Fruit fly (Drosophila melanogaster) whole organism, wandering third instar larva: ENCODE results near the gene CG10366.

Experiments used
- CG32264 ChIP-seq: fragments of 200-800 bp; sonication (Bioruptor generic); optimal IDR thresholded peaks from 2 replicates; lab custom pipeline; 2016; ENCODE audit warnings: missing biosample characterization, missing genetic modification characterization
- CG9705 ChIP-seq: fragments of 200-800 bp; sonication (Bioruptor generic); optimal IDR thresholded peaks from 2 replicates; lab custom pipeline; 2018; ENCODE audit warnings: missing biosample characterization, mild to moderate bottlenecking, missing genetic modification characterization
- Dfd ChIP-seq: fragments of >200 bp; optimal IDR thresholded peaks from 2 replicates; lab custom pipeline; 2017; ENCODE audit warnings: missing biosample characterization, missing genetic modification characterization
- Dif ChIP-seq: fragments of 200-275, 200-300 bp; sonication (Bioruptor generic); optimal IDR thresholded peaks from 2 replicates; lab custom pipeline; 2018; ENCODE audit warnings: missing biosample characterization, missing genetic modification characterization; ENCODE audit not compliant: partially characterized antibody
- dmrt93B ChIP-seq: fragments of 200-800 bp; sonication (Bioruptor generic); optimal IDR thresholded peaks from 2 replicates; lab custom pipeline; 2018; ENCODE audit warnings: missing biosample characterization, mild to moderate bottlenecking, missing genetic modification characterization
- fru ChIP-seq: fragments of 200-800 bp; sonication (Bioruptor generic); optimal IDR thresholded peaks from 3 replicates; lab custom pipeline; 2016; ENCODE audit warnings: missing biosample characterization, mild to moderate bottlenecking, missing genetic modification characterization
- h ChIP-seq: fragments of 200-800 bp; sonication (Bioruptor generic); optimal IDR thresholded peaks from 3 replicates; lab custom pipeline; 2016; ENCODE audit warnings: missing biosample characterization, mild to moderate bottlenecking, missing genetic modification characterization
- psq ChIP-seq: fragments of 200-800 bp; sonication (Bioruptor generic); optimal IDR thresholded peaks from 3 replicates; lab custom pipeline; 2017; ENCODE audit warnings: missing biosample characterization, mild to moderate bottlenecking, missing genetic modification characterization, moderate library complexity
- usp ChIP-seq: fragments of >200 bp; optimal IDR thresholded peaks from 2 replicates; lab custom pipeline; 2017; ENCODE audit warnings: missing biosample characterization, missing genetic modification characterization

dm6 chr2L:19542268-19542773 is 41.7 kb upstream of the CG10366 start:
- TF ChIP-seq psq (GFP tag; lab: Kevin White, UChicago) (no peak), usp (GFP tag; lab: Kevin White, UChicago) (no peak), CG32264 (GFP tag; lab: Kevin White, UChicago) (no peak), fru (no peak), h (GFP tag; lab: Kevin White, UChicago) (no peak), dmrt93B (no peak), Dfd (GFP tag; lab: Kevin White, UChicago) (no peak), Dif (GFP tag; lab: Kevin White, UChicago) (peak; percentile 14), CG9705 (GFP tag; lab: Kevin White, UChicago) (no peak)
